Worm (Caenorhabditis elegans): ENCODE measurements around the gene ctr-9.

DNA sequence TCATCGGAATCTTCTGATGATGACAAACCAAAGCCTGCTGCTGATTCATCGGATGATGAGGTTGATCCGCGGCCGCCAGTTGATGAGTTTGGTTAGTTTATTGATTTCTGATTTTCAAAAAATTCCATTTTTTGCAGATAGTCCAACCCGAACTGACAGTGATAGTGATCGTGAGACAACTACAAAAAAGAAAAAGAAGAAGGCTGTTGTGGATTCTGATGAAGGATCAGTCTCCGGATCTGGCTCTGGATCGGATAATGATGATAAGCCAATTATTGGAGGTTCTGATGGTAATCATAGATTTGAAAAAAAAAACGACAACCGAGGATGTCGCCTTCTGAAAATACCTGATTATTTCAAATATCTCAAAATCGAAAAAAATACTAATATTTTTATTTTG lies 4.9 kb downstream of the ctr-9 start:
- TF ChIP-seq nhr-77 (tag; optimal IDR thresholded peaks at IDR 0.05) = no peak
- TF ChIP-seq ces-1 (GFP tag; optimal IDR thresholded peaks at IDR 0.05) = no peak
- no peak for TF ChIP-seq egl-13 (tag; optimal IDR thresholded peaks at IDR 0.05)
- TF ChIP-seq zag-1 (tag; optimal IDR thresholded peaks at IDR 0.05) = no peak
